Fruit fly (Drosophila melanogaster) whole organism, pupa: Measurements from ENCODE around the gene Pstk.

Source experiments
- CG13204 ChIP-seq: fragments of 200-800 bp; sonication (Bioruptor generic); optimal IDR thresholded peaks from 2 replicates; lab custom pipeline; 2018; ENCODE audit warnings: missing biosample characterization, mild to moderate bottlenecking, missing genetic modification characterization, moderate library complexity
- CG14655 ChIP-seq: fragments of 200-800 bp; sonication (Bioruptor generic); optimal IDR thresholded peaks from 3 replicates; lab custom pipeline; 2017; ENCODE audit warnings: mild to moderate bottlenecking, missing biosample characterization, missing genetic modification reagents, missing genetic modification characterization
- CG15710 ChIP-seq: fragments of 200-800 bp; sonication (Bioruptor generic); optimal IDR thresholded peaks from 2 replicates; lab custom pipeline; 2018; ENCODE audit warnings: missing biosample characterization, mild to moderate bottlenecking, missing genetic modification characterization, moderate library complexity
- CG32121 ChIP-seq: fragments of 200-800 bp; sonication (Bioruptor generic); IDR thresholded peaks from 2 replicates; pipeline ENCODE4 v1.3.6; 2022; ENCODE audit warnings: missing biosample characterization, missing genetic modification characterization
- CG34367 ChIP-seq: fragments of 200-800 bp; sonication (Bioruptor generic); optimal IDR thresholded peaks from 2 replicates; lab custom pipeline; 2018; ENCODE audit warnings: missing biosample characterization, mild to moderate bottlenecking, missing genetic modification characterization
- CG4496 ChIP-seq: fragments of 200-800 bp; sonication (Bioruptor generic); IDR thresholded peaks from 3 replicates; pipeline ENCODE4 v1.3.6; 2022; ENCODE audit warnings: missing biosample characterization, missing genetic modification characterization
- EcR ChIP-seq: fragments of 200-800 bp; sonication (Bioruptor generic); optimal IDR thresholded peaks from 3 replicates; lab custom pipeline; 2019; ENCODE audit warnings: missing biosample characterization, missing genetic modification characterization, mild to moderate bottlenecking, moderate library complexity, missing genetic modification reagents
- Ets98B ChIP-seq: fragments of 200-800 bp; sonication (Bioruptor generic); IDR thresholded peaks from 2 replicates; pipeline ENCODE4 v1.3.6; 2022; ENCODE audit warnings: missing biosample characterization, missing genetic modification characterization
- Pif1A ChIP-seq: fragments of 200-800 bp; sonication (Bioruptor generic); optimal IDR thresholded peaks from 3 replicates; lab custom pipeline; 2016; ENCODE audit warnings: missing biosample characterization, missing genetic modification characterization
- Pif1B ChIP-seq: fragments of 200-800 bp; sonication (Bioruptor generic); optimal IDR thresholded peaks from 3 replicates; lab custom pipeline; 2016; ENCODE audit warnings: missing biosample characterization, missing genetic modification characterization
- fd96Ca ChIP-seq: fragments of 200-800 bp; sonication (Bioruptor generic); IDR thresholded peaks from 3 replicates; pipeline ENCODE4 v1.3.6; 2022; ENCODE audit warnings: missing biosample characterization, missing genetic modification characterization
- rn ChIP-seq: fragments of 200-800 bp; sonication (Bioruptor generic); IDR thresholded peaks from 2 replicates; pipeline ENCODE4 v1.3.6; 2022; ENCODE audit warnings: missing biosample characterization, missing genetic modification characterization

dm6 chrX:19622924-19623323 is 4.6 kb upstream of the Pstk start, which contains the start of the genes Naa20A and MKP-4:
- TF ChIP-seq CG13204 (GFP tag; lab: Kevin White, UChicago) (no peak), Ets98B (GFP tag; lab: Robert Waterston, UW) (no peak), CG15710 (tag; lab: Kevin White, UChicago) (no peak), CG14655 (GFP tag; lab: Kevin White, UChicago) (no peak), EcR (GFP tag; lab: Kevin White, UChicago) (no peak), CG4496 (no peak), rn (GFP tag; lab: Robert Waterston, UW) (no peak), Pif1A (no peak), Pif1B (no peak), fd96Ca (GFP tag; lab: Robert Waterston, UW) (no peak), CG32121 (no peak), CG34367 (no peak)
